Fruit fly (Drosophila melanogaster) whole organism: ENCODE data around the gene SelT.

Source experiments
- Dll ChIP-seq: fragments of >200 bp; optimal IDR thresholded peaks from 2 replicates; lab custom pipeline; 2017
- EcR ChIP-seq, 2 experiments: fragments of >200 bp; optimal IDR thresholded peaks; 2 replicates each; lab custom pipeline; 2017; ENCODE audit warnings: missing biosample characterization in 2 of 2, missing genetic modification characterization in 2 of 2, missing genetic modification reagents in 2 of 2
- pan ChIP-seq: fragments of >200 bp; optimal IDR thresholded peaks from 2 replicates; lab custom pipeline; 2017
- usp ChIP-seq: fragments of >200 bp; optimal IDR thresholded peaks from 2 replicates; lab custom pipeline; 2017; ENCODE audit warnings: missing biosample characterization, missing genetic modification characterization, mixed read lengths

- TF ChIP-seq usp (GFP tag; lab: Kevin White, UChicago) (no peak), pan (lab: Kevin White, UChicago) (no peak), EcR (GFP tag; optimal IDR thresholded peaks at IDR 0.05; lab: Kevin White, UChicago) (no peak), Dll (no peak)
Observed at dm6 chr2L:5042076-5042475, 31.4 kb downstream of the SelT start.
